Fruit fly (Drosophila melanogaster): ENCODE data around the gene ChAT.
A peak's percentile ranks its signal among the peaks of the same experiment; 100 is the strongest.

ChAT gene

dm6 chr3R:18739978-18740954 is 35.0 kb downstream of the ChAT start (continued):
- TF ChIP-seq Bgb (GFP tag; IDR thresholded peaks at IDR 0.05; ENCODE audit: partially characterized antibody) (peak; percentile 62), Tbp (GFP tag; optimal IDR thresholded peaks at IDR 0.05) (no peak), CG11723 (GFP tag; optimal IDR thresholded peaks at IDR 0.05) (no peak), lmd (GFP tag; IDR thresholded peaks at IDR 0.05) (no peak), sim (GFP tag; IDR thresholded peaks at IDR 0.05) (no peak), CG31441 (GFP tag; IDR thresholded peaks at IDR 0.05) (no peak), CG5180 (GFP tag; optimal IDR thresholded peaks at IDR 0.05) (no peak), CG8924 (tag; optimal IDR thresholded peaks at IDR 0.05) (peak; percentile 4), CG7928 (GFP tag; optimal IDR thresholded peaks at IDR 0.05) (no peak), dan (GFP tag; IDR thresholded peaks at IDR 0.05) (no peak), D19A (tag; optimal IDR thresholded peaks at IDR 0.05) (no peak), CG4820 (GFP tag; optimal IDR thresholded peaks at IDR 0.05) (no peak), CG12942 (GFP tag; optimal IDR thresholded peaks at IDR 0.05) (no peak), Dad (GFP tag; optimal IDR thresholded peaks at IDR 0.05) (no peak), CG11695 (GFP tag; IDR thresholded peaks at IDR 0.05) (no peak), gem (tag; optimal IDR thresholded peaks at IDR 0.05) (peak; percentile 3), CG11560 (tag; IDR thresholded peaks at IDR 0.05) (no peak), CG15269 (tag; optimal IDR thresholded peaks at IDR 0.05) (peak; percentile 33), CG15073 (GFP tag; optimal IDR thresholded peaks at IDR 0.05) (no peak), CG4404 (GFP tag; IDR thresholded peaks at IDR 0.05) (no peak), NFAT (GFP tag; IDR thresholded peaks at IDR 0.05) (peak; percentile 30; the same call in 1 of the 2 replicates), mirr (GFP tag; optimal IDR thresholded peaks at IDR 0.05) (no peak), luna (GFP tag; optimal IDR thresholded peaks at IDR 0.05) (no peak), CG18011 (GFP tag; optimal IDR thresholded peaks at IDR 0.05) (no peak), CG2199 (GFP tag; IDR thresholded peaks at IDR 0.05) (no peak), trh (GFP tag; optimal IDR thresholded peaks at IDR 0.05) (no peak), Hmr (GFP tag; optimal IDR thresholded peaks at IDR 0.05) (no peak), CG4617 (GFP tag; optimal IDR thresholded peaks at IDR 0.05; ENCODE audit: borderline replicate concordance) (no peak), bbx (GFP tag; IDR thresholded peaks at IDR 0.05; ENCODE audit: partially characterized antibody) (peak; percentile 37; the same call in 1 of the 2 replicates), CG9817 (tag; optimal IDR thresholded peaks at IDR 0.05) (no peak), CG6175 (GFP tag; IDR thresholded peaks at IDR 0.05) (peak; percentile 91), da (GFP tag; optimal IDR thresholded peaks at IDR 0.05) (no peak), ind (GFP tag; optimal IDR thresholded peaks at IDR 0.05) (no peak), Side (GFP tag; optimal IDR thresholded peaks at IDR 0.05) (no peak), ci (GFP tag; IDR thresholded peaks at IDR 0.05) (no peak), CG17361 (GFP tag; IDR thresholded peaks at IDR 0.05) (no peak), pfk (GFP tag; optimal IDR thresholded peaks at IDR 0.05) (no peak), Pdp1 (GFP tag; optimal IDR thresholded peaks at IDR 0.05) (no peak), Sry-δ (GFP tag; optimal IDR thresholded peaks at IDR 0.05) (peak; percentile 11), CG14710 (tag; optimal IDR thresholded peaks at IDR 0.05) (no peak), HLHmδ (GFP tag; optimal IDR thresholded peaks at IDR 0.05) (peak; percentile 58), Aef1 (GFP tag; IDR thresholded peaks at IDR 0.05) (no peak), Nf-YB (GFP tag; optimal IDR thresholded peaks at IDR 0.05) (peak; percentile 52), Taf1 (GFP tag; IDR thresholded peaks at IDR 0.05) (no peak), pita (GFP tag; optimal IDR thresholded peaks at IDR 0.05) (no peak), CG34376 (GFP tag; optimal IDR thresholded peaks at IDR 0.05) (no peak), CoRest (tag; optimal IDR thresholded peaks at IDR 0.05) (no peak), Mes4 (GFP tag; optimal IDR thresholded peaks at IDR 0.05) (no peak), run (tag; optimal IDR thresholded peaks at IDR 0.05) (no peak)

Data from whole organism, embryonic.